Worm (Caenorhabditis elegans) whole organism, L2 larva: Measurements from ENCODE around the gene srz-70.

Experiments
- C34F6.9 ChIP-seq: fragments of 150-350 bp; optimal IDR thresholded peaks from 2 replicates; lab custom pipeline; 2014; ENCODE audit warnings: missing biosample characterization, missing genetic modification characterization
- F13H6.1 ChIP-seq: sonication (generic microtip); optimal IDR thresholded peaks from 2 replicates; lab custom pipeline; 2016; ENCODE audit warnings: missing genetic modification characterization, missing compliant biosample characterization
- R02D3.7 ChIP-seq: fragments of 150-350 bp; optimal IDR thresholded peaks from 2 replicates; lab custom pipeline; 2014; ENCODE audit warnings: missing biosample characterization, missing genetic modification characterization
- Y55F3AM.14 ChIP-seq: fragments of 200-800 bp; sonication (Bioruptor generic); optimal IDR thresholded peaks from 2 replicates; lab custom pipeline; 2018; ENCODE audit warnings: mild to moderate bottlenecking, missing genetic modification characterization, missing compliant biosample characterization
- ZK546.5 ChIP-seq: sonication (generic microtip); optimal IDR thresholded peaks from 2 replicates; lab custom pipeline; 2017; ENCODE audit warnings: missing biosample characterization, missing genetic modification characterization
- alr-1 ChIP-seq: fragments of 150-350 bp; optimal IDR thresholded peaks from 2 replicates; lab custom pipeline; 2014; ENCODE audit warnings: missing biosample characterization, missing genetic modification characterization
- aly-2 ChIP-seq: fragments of 150-350 bp; optimal IDR thresholded peaks from 2 replicates; lab custom pipeline; 2014; ENCODE audit warnings: missing biosample characterization, missing genetic modification characterization
- ama-1 ChIP-seq: fragments of 150-350 bp; optimal IDR thresholded peaks from 2 replicates; lab custom pipeline; 2018; ENCODE audit warnings: inconsistent platforms
- blmp-1 ChIP-seq: sonication (generic microtip); optimal IDR thresholded peaks from 2 replicates; lab custom pipeline; 2017; ENCODE audit warnings: missing genetic modification characterization, mild to moderate bottlenecking, missing compliant biosample characterization, antibody characterized with exemption, moderate library complexity; ENCODE audit not compliant: insufficient read depth
- ceh-16 ChIP-seq: fragments of 150-350 bp; optimal IDR thresholded peaks from 2 replicates; lab custom pipeline; 2014; ENCODE audit warnings: missing biosample characterization, missing genetic modification characterization
- ceh-82 ChIP-seq: fragments of 150-350 bp; optimal IDR thresholded peaks from 2 replicates; lab custom pipeline; 2014; ENCODE audit warnings: missing biosample characterization, missing genetic modification characterization
- crh-2 ChIP-seq: sonication (generic microtip); optimal IDR thresholded peaks from 2 replicates; lab custom pipeline; 2017; ENCODE audit warnings: missing biosample characterization, missing genetic modification characterization
- dmd-4 ChIP-seq: sonication (generic microtip); optimal IDR thresholded peaks from 2 replicates; lab custom pipeline; 2017; ENCODE audit warnings: missing biosample characterization, missing genetic modification characterization
- egl-27 ChIP-seq: sonication (generic microtip); optimal IDR thresholded peaks from 3 replicates; lab custom pipeline; 2017; ENCODE audit warnings: missing biosample characterization, missing genetic modification reagents, missing genetic modification characterization
- elt-1 ChIP-seq: fragments of 150-350 bp; optimal IDR thresholded peaks from 2 replicates; lab custom pipeline; 2014; ENCODE audit warnings: missing biosample characterization, missing genetic modification characterization
- elt-3 ChIP-seq: sonication (generic microtip); optimal IDR thresholded peaks from 2 replicates; lab custom pipeline; 2017; ENCODE audit warnings: missing biosample characterization, missing genetic modification characterization
- fos-1 ChIP-seq: fragments of 150-350 bp; optimal IDR thresholded peaks from 2 replicates; lab custom pipeline; 2014; ENCODE audit warnings: missing biosample characterization, missing genetic modification characterization
- gmeb-1 ChIP-seq: fragments of 150-350 bp; optimal IDR thresholded peaks from 2 replicates; lab custom pipeline; 2014; ENCODE audit warnings: missing biosample characterization, missing genetic modification characterization
- lin-11 ChIP-seq: fragments of 150-350 bp; sonication (generic microtip); optimal IDR thresholded peaks from 2 replicates; lab custom pipeline; 2014; ENCODE audit warnings: missing biosample characterization, missing genetic modification characterization, inconsistent platforms, mixed read lengths
- lin-13 ChIP-seq: fragments of 150-350 bp; optimal IDR thresholded peaks from 2 replicates; lab custom pipeline; 2014; ENCODE audit warnings: missing biosample characterization, missing genetic modification reagents, missing genetic modification characterization
- lin-39 ChIP-seq: fragments of 150-350 bp; optimal IDR thresholded peaks from 2 replicates; lab custom pipeline; 2014; ENCODE audit warnings: missing biosample characterization, missing genetic modification reagents, missing genetic modification characterization
- lsy-2 ChIP-seq, 2 experiments: fragments of 150-350 bp in 1 of 2; sonication (generic microtip) in 1 of 2; optimal IDR thresholded peaks; 2 replicates each; lab custom pipeline; 2014 to 2017; ENCODE audit warnings: missing biosample characterization in 2 of 2, missing genetic modification characterization in 2 of 2
- mab-5 ChIP-seq: fragments of 150-350 bp; optimal IDR thresholded peaks from 2 replicates; lab custom pipeline; 2014; ENCODE audit warnings: missing biosample characterization, missing genetic modification characterization
- mbf-1 ChIP-seq: sonication (generic microtip); optimal IDR thresholded peaks from 2 replicates; lab custom pipeline; 2017; ENCODE audit warnings: missing biosample characterization, missing genetic modification characterization
- mdl-1 ChIP-seq, 2 experiments: fragments of 150-350 bp in 1 of 2; sonication (generic microtip) in 1 of 2; optimal IDR thresholded peaks; 2 replicates each; lab custom pipeline; 2017; ENCODE audit warnings: missing biosample characterization in 2 of 2, missing genetic modification characterization in 2 of 2
- nhr-10 ChIP-seq: sonication (generic microtip); optimal IDR thresholded peaks from 2 replicates; lab custom pipeline; 2017; ENCODE audit warnings: missing biosample characterization, missing genetic modification characterization
- nhr-11 ChIP-seq: fragments of 150-350 bp; optimal IDR thresholded peaks from 2 replicates; lab custom pipeline; 2014; ENCODE audit warnings: missing biosample characterization, missing genetic modification characterization
- nhr-12 ChIP-seq: fragments of 150-350 bp; optimal IDR thresholded peaks from 2 replicates; lab custom pipeline; 2014; ENCODE audit warnings: missing biosample characterization, missing genetic modification characterization
- nhr-129 ChIP-seq: fragments of 150-350 bp; optimal IDR thresholded peaks from 2 replicates; lab custom pipeline; 2014; ENCODE audit warnings: missing biosample characterization, missing genetic modification characterization
- nhr-21 ChIP-seq: fragments of 150-350 bp; optimal IDR thresholded peaks from 2 replicates; lab custom pipeline; 2014; ENCODE audit warnings: missing biosample characterization, missing genetic modification characterization
- nhr-23 ChIP-seq: fragments of 150-350 bp; optimal IDR thresholded peaks from 2 replicates; lab custom pipeline; 2014; ENCODE audit warnings: missing biosample characterization, missing genetic modification reagents, missing genetic modification characterization
- nhr-237 ChIP-seq: fragments of 150-350 bp; optimal IDR thresholded peaks from 2 replicates; lab custom pipeline; 2014; ENCODE audit warnings: missing biosample characterization, missing genetic modification characterization
- nhr-25 ChIP-seq: fragments of 150-350 bp; sonication (generic microtip); optimal IDR thresholded peaks from 3 replicates; lab custom pipeline; 2014; ENCODE audit warnings: missing biosample characterization, missing genetic modification characterization
- nhr-6 ChIP-seq: fragments of 150-350 bp; optimal IDR thresholded peaks from 2 replicates; lab custom pipeline; 2014; ENCODE audit warnings: missing biosample characterization, missing genetic modification characterization
- nhr-77 ChIP-seq: fragments of 150-350 bp; optimal IDR thresholded peaks from 2 replicates; lab custom pipeline; 2014; ENCODE audit warnings: missing biosample characterization, missing genetic modification characterization
- peb-1 ChIP-seq: fragments of 150-350 bp; optimal IDR thresholded peaks from 2 replicates; lab custom pipeline; 2014; ENCODE audit warnings: missing biosample characterization, missing genetic modification characterization
- sem-4 ChIP-seq: fragments of 150-350 bp; optimal IDR thresholded peaks from 2 replicates; lab custom pipeline; 2014; ENCODE audit warnings: missing biosample characterization, missing genetic modification reagents, missing genetic modification characterization
- skn-1 ChIP-seq: sonication (generic microtip); optimal IDR thresholded peaks from 2 replicates; lab custom pipeline; 2017; ENCODE audit warnings: missing biosample characterization, missing genetic modification characterization
- sma-3 ChIP-seq: sonication (generic microtip); optimal IDR thresholded peaks from 2 replicates; lab custom pipeline; 2016; ENCODE audit warnings: missing genetic modification reagents, missing genetic modification characterization, missing compliant biosample characterization
- sma-9 ChIP-seq, 2 experiments: fragments of 150-350 bp in 1 of 2; sonication (generic microtip) in 1 of 2; optimal IDR thresholded peaks; 2 replicates each; lab custom pipeline; 2014 to 2016; ENCODE audit warnings: missing genetic modification characterization in 2 of 2, mild to moderate bottlenecking in 1 of 2, missing biosample characterization in 1 of 2, missing compliant biosample characterization in 1 of 2, missing genetic modification reagents in 1 of 2, moderate library complexity in 1 of 2
- snpc-4 ChIP-seq: fragments of 150-350 bp; optimal IDR thresholded peaks from 2 replicates; lab custom pipeline; 2014; ENCODE audit warnings: missing biosample characterization, missing genetic modification characterization
- unc-39 ChIP-seq: fragments of 150-350 bp; optimal IDR thresholded peaks from 2 replicates; lab custom pipeline; 2014; ENCODE audit warnings: missing biosample characterization, missing genetic modification characterization
- unc-55 ChIP-seq: fragments of 150-350 bp; sonication (generic microtip); optimal IDR thresholded peaks from 3 replicates; lab custom pipeline; 2014; ENCODE audit warnings: missing biosample characterization, missing genetic modification reagents, missing genetic modification characterization
- unc-62 ChIP-seq: fragments of 150-350 bp; optimal IDR thresholded peaks from 2 replicates; lab custom pipeline; 2014; ENCODE audit warnings: missing biosample characterization, missing genetic modification reagents, missing genetic modification characterization
- zag-1 ChIP-seq: fragments of 150-350 bp; optimal IDR thresholded peaks from 2 replicates; lab custom pipeline; 2014; ENCODE audit warnings: missing biosample characterization, missing genetic modification characterization
- ztf-1 ChIP-seq: fragments of 200-800 bp; sonication (Bioruptor generic); conservative IDR thresholded peaks from 2 replicates; pipeline ENCODE4 v1.3.6; 2022; ENCODE audit warnings: missing genetic modification characterization, missing compliant biosample characterization
- ztf-11 ChIP-seq: sonication (generic microtip); optimal IDR thresholded peaks from 2 replicates; lab custom pipeline; 2017; ENCODE audit warnings: missing biosample characterization, missing genetic modification characterization
- ztf-4 ChIP-seq: fragments of 150-350 bp; optimal IDR thresholded peaks from 2 replicates; lab custom pipeline; 2014; ENCODE audit warnings: missing biosample characterization, missing genetic modification characterization

The srz-70 gene

DNA sequence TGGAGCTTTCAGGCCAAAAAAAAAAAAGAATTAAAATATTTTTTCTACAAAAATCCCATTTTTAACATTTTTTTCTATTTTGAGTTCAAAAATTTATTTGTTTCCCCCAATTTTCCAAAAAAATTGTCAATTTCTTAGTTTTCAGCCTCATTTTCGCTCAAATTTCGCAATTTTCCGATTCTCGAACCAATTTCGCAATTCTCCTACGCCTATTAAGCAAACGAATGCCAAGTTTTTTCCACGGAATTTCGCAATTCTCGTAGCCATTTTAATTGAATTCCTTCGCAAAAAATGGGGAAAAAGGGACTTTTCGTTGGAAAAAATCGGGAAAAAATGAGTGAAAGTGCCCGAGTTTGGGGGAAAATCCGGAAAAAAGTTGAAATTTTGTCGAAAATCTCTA is 41.6 kb upstream of the srz-70 start:
- TF ChIP-seq ceh-82 (tag; lab: Kevin White, UChicago) (peak; percentile 4), snpc-4 (tag; lab: Kevin White, UChicago) (no peak), zag-1 (tag; lab: Kevin White, UChicago) (no peak), ztf-1 (no peak), unc-55 (GFP tag; lab: Kevin White, UChicago) (peak; percentile 76)

ce11 chrIV:3519352-3519751 is 40.5 kb upstream of the srz-70 start:
- no peak for TF ChIP-seq nhr-6
- TF ChIP-seq alr-1 (tag; lab: Kevin White, UChicago): no peak
- TF ChIP-seq gmeb-1: peak; percentile 29
- TF ChIP-seq ceh-16 (tag; lab: Kevin White, UChicago): no peak
- TF ChIP-seq mbf-1 (tag; lab: Kevin White, UChicago): no peak
- TF ChIP-seq lin-13: no peak
- TF ChIP-seq zag-1 (tag; lab: Kevin White, UChicago): peak; percentile 53
- TF ChIP-seq mdl-1 (tag; optimal IDR thresholded peaks at IDR 0.05; lab: Kevin White, UChicago): no peak
- no peak for TF ChIP-seq ZK546.5
- no peak for TF ChIP-seq sma-3 (GFP tag; lab: Kevin White, UChicago)
- no peak for TF ChIP-seq peb-1
- no peak for TF ChIP-seq skn-1
- TF ChIP-seq blmp-1: no peak
- no peak for TF ChIP-seq ztf-11
- TF ChIP-seq nhr-77 (tag; lab: Kevin White, UChicago): no peak
- no peak for TF ChIP-seq nhr-21 (tag; lab: Kevin White, UChicago)
- no peak for TF ChIP-seq nhr-10 (tag; lab: Kevin White, UChicago)
- TF ChIP-seq lsy-2 (tag; optimal IDR thresholded peaks at IDR 0.05; lab: Kevin White, UChicago): peak; percentile 20 to 62
- TF ChIP-seq nhr-23: no peak
- no peak for TF ChIP-seq elt-3 (tag; lab: Kevin White, UChicago)
- no peak for TF ChIP-seq dmd-4 (tag; lab: Kevin White, UChicago)
- no peak for TF ChIP-seq nhr-11 (tag; lab: Kevin White, UChicago)
- peak; percentile 52 for TF ChIP-seq C34F6.9
- TF ChIP-seq ztf-1: no peak
- TF ChIP-seq nhr-12 (tag; lab: Kevin White, UChicago): no peak
- TF ChIP-seq fos-1 (tag; lab: Kevin White, UChicago): no peak
- no peak for TF ChIP-seq lin-11
- TF ChIP-seq sem-4: peak; percentile 47
- TF ChIP-seq Y55F3AM.14 (GFP tag; lab: Kevin White, UChicago): no peak
- no peak for TF ChIP-seq nhr-237 (tag; lab: Kevin White, UChicago)
- TF ChIP-seq nhr-129 (tag; lab: Kevin White, UChicago): no peak
- no peak for TF ChIP-seq unc-62 (GFP tag; lab: Kevin White, UChicago)
- peak; percentile 8 for TF ChIP-seq sma-9 (GFP tag; optimal IDR thresholded peaks at IDR 0.05; lab: Kevin White, UChicago)
- TF ChIP-seq sma-9 (tag; optimal IDR thresholded peaks at IDR 0.05; lab: Kevin White, UChicago): no peak
- no peak for TF ChIP-seq ceh-82 (tag; lab: Kevin White, UChicago)
- TF ChIP-seq snpc-4 (tag; lab: Kevin White, UChicago): peak; percentile 93
- no peak for TF ChIP-seq lin-39 (tag; lab: Kevin White, UChicago)
- TF ChIP-seq R02D3.7 (tag; lab: Kevin White, UChicago): no peak
- TF ChIP-seq crh-2 (tag; lab: Kevin White, UChicago): no peak
- TF ChIP-seq aly-2: no peak
- TF ChIP-seq mab-5 (tag; lab: Kevin White, UChicago): peak; percentile 24
- no peak for TF ChIP-seq unc-39 (tag; lab: Kevin White, UChicago)
- peak; percentile 51 for TF ChIP-seq unc-55 (GFP tag; lab: Kevin White, UChicago)
- TF ChIP-seq F13H6.1 (tag; lab: Kevin White, UChicago): peak; percentile 43
- TF ChIP-seq ztf-4 (tag; lab: Kevin White, UChicago): no peak
- TF ChIP-seq egl-27 (tag; lab: Kevin White, UChicago): peak; percentile 35
- no peak for TF ChIP-seq elt-1 (tag; lab: Kevin White, UChicago)
- no peak for TF ChIP-seq nhr-25 (tag; lab: Kevin White, UChicago)
- TF ChIP-seq ama-1 (lab: Kevin White, UChicago): no peak
